Worm (Caenorhabditis elegans) whole organism, L4/young adult: ENCODE results near the gene ZK813.1.

Experiments
- W03F9.2 ChIP-seq: fragments of 150-350 bp; optimal IDR thresholded peaks from 2 replicates; lab custom pipeline; 2014; ENCODE audit warnings: missing biosample characterization, missing genetic modification characterization
- dao-5 ChIP-seq: sonication (generic microtip); optimal IDR thresholded peaks from 2 replicates; lab custom pipeline; 2016; ENCODE audit warnings: missing genotype, missing genetic modification characterization, moderate library complexity, missing compliant biosample characterization
- him-1 ChIP-seq: sonication (generic microtip); optimal IDR thresholded peaks from 2 replicates; lab custom pipeline; 2016; ENCODE audit warnings: missing genotype, missing genetic modification reagents, missing genetic modification characterization, missing compliant biosample characterization

DNA sequence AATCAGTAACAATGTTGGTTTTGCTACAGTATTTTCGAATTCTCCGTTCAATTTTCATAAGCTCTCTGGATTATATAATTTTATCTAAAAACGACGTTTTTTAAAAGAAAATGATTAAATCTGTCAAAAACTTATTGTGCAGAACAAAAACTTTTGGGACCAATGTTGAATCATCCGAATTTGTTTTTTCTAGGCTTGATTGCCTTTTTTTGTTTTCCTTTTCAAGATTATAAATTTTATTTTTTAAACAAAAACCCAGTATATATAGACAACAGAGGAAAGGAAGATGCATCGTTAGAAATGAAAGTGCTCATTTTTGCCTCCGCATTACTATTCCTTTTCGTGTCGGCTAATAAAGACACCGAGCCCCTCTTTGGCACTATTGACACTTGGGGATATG lies 1.6 kb upstream of the ZK813.1 start, which contains the start of gene ZK813.7:
- no peak for TF ChIP-seq him-1 (tag; lab: Kevin White, UChicago)
- no peak for TF ChIP-seq W03F9.2 (tag; lab: Kevin White, UChicago)
- TF ChIP-seq dao-5 (tag; lab: Kevin White, UChicago): no peak
